Fruit fly (Drosophila melanogaster) whole organism, embryonic: Measurements from ENCODE around the gene Caf1-55.
A peak's percentile ranks its signal among the peaks of the same experiment; 100 is the strongest.

ENCODE experiments used
- ATbp ChIP-seq: fragments of 200-800 bp; sonication (Bioruptor generic); optimal IDR thresholded peaks from 2 replicates; lab custom pipeline; 2017; ENCODE audit warnings: missing biosample characterization, mild to moderate bottlenecking, missing genetic modification characterization, missing genetic modification reagents
- Adf1 ChIP-seq: fragments of 200-800 bp; sonication (Bioruptor generic); IDR thresholded peaks from 2 replicates; pipeline ENCODE4 v1.3.6; 2022; ENCODE audit warnings: missing biosample characterization, missing genetic modification characterization
- CG10654 ChIP-seq: fragments of 200-800 bp; sonication (Bioruptor generic); optimal IDR thresholded peaks from 2 replicates; lab custom pipeline; 2016; ENCODE audit warnings: missing biosample characterization, missing genetic modification characterization
- CG11398 ChIP-seq: fragments of 200-800 bp; sonication (Bioruptor generic); optimal IDR thresholded peaks from 2 replicates; lab custom pipeline; 2016; ENCODE audit warnings: missing biosample characterization, missing genetic modification characterization
- CG11695 ChIP-seq: fragments of 200-800 bp; sonication (Bioruptor generic); IDR thresholded peaks from 3 replicates; pipeline ENCODE4 v1.3.6; 2022; ENCODE audit warnings: missing biosample characterization, missing genetic modification characterization
- CG11723 ChIP-seq: fragments of 200-800 bp; sonication (Bioruptor generic); optimal IDR thresholded peaks from 2 replicates; lab custom pipeline; 2017; ENCODE audit warnings: missing biosample characterization, mild to moderate bottlenecking, missing genetic modification characterization
- CG12155 ChIP-seq: fragments of 200-800 bp; sonication (Bioruptor generic); optimal IDR thresholded peaks from 3 replicates; lab custom pipeline; 2016; ENCODE audit warnings: missing biosample characterization, missing genetic modification characterization
- CG1529 ChIP-seq: fragments of 200-800 bp; sonication (Bioruptor generic); optimal IDR thresholded peaks from 3 replicates; lab custom pipeline; 2018; ENCODE audit warnings: missing biosample characterization, missing genetic modification characterization
- CG17802 ChIP-seq: fragments of 200-800 bp; sonication (Bioruptor generic); optimal IDR thresholded peaks from 2 replicates; lab custom pipeline; 2018; ENCODE audit warnings: missing biosample characterization, mild to moderate bottlenecking, missing genetic modification characterization, moderate library complexity
- CG1792 ChIP-seq: fragments of 200-800 bp; sonication (Bioruptor generic); optimal IDR thresholded peaks from 2 replicates; lab custom pipeline; 2016; ENCODE audit warnings: missing biosample characterization, missing genetic modification characterization
- CG2129 ChIP-seq: fragments of 200-800 bp; sonication (Bioruptor generic); IDR thresholded peaks from 2 replicates; pipeline ENCODE4 v1.3.6; 2022; ENCODE audit warnings: missing biosample characterization, missing genetic modification characterization; ENCODE audit not compliant: partially characterized antibody
- CG33213 ChIP-seq: fragments of 200-800 bp; sonication (Bioruptor generic); optimal IDR thresholded peaks from 3 replicates; lab custom pipeline; 2016; ENCODE audit warnings: missing biosample characterization, missing genetic modification characterization
- CG3995 ChIP-seq: fragments of 200-800 bp; sonication (Bioruptor generic); optimal IDR thresholded peaks from 3 replicates; lab custom pipeline; 2016; ENCODE audit warnings: missing biosample characterization, missing genetic modification characterization
- CG5953 ChIP-seq: fragments of 200-800 bp; sonication (Bioruptor generic); IDR thresholded peaks from 2 replicates; pipeline ENCODE4 v1.3.6; 2022; ENCODE audit warnings: missing biosample characterization, missing genetic modification characterization
- CG6689 ChIP-seq: fragments of 200-800 bp; sonication (Bioruptor generic); IDR thresholded peaks from 2 replicates; pipeline ENCODE4 v1.3.6; 2022; ENCODE audit warnings: missing biosample characterization, missing genetic modification characterization
- CG7556 ChIP-seq: fragments of 200-800 bp; sonication (Bioruptor generic); optimal IDR thresholded peaks from 2 replicates; lab custom pipeline; 2017; ENCODE audit warnings: missing biosample characterization, mild to moderate bottlenecking, missing genetic modification characterization
- CG7987 ChIP-seq: fragments of 200-800 bp; sonication (Bioruptor generic); optimal IDR thresholded peaks from 2 replicates; lab custom pipeline; 2018; ENCODE audit warnings: missing biosample characterization, mild to moderate bottlenecking, missing genetic modification characterization, moderate library complexity
- CG8359 ChIP-seq: fragments of 200-800 bp; sonication (Bioruptor generic); optimal IDR thresholded peaks from 2 replicates; lab custom pipeline; 2017; ENCODE audit warnings: missing biosample characterization, mild to moderate bottlenecking, missing genetic modification characterization, borderline replicate concordance
- CG8944 ChIP-seq: fragments of 200-800 bp; sonication (Bioruptor generic); optimal IDR thresholded peaks from 3 replicates; lab custom pipeline; 2016; ENCODE audit warnings: missing biosample characterization, missing genetic modification characterization
- Doc2 ChIP-seq: fragments of 200-800 bp; sonication (Bioruptor generic); IDR thresholded peaks from 2 replicates; pipeline ENCODE4 v1.3.6; 2022; ENCODE audit warnings: missing biosample characterization, missing genetic modification characterization
- Hr39 ChIP-seq: fragments of >200 bp; optimal IDR thresholded peaks from 2 replicates; lab custom pipeline; 2017
- Lpt ChIP-seq: fragments of >200 bp; optimal IDR thresholded peaks from 2 replicates; lab custom pipeline; 2018; ENCODE audit warnings: missing biosample characterization, missing genetic modification characterization
- MTF-1 ChIP-seq: fragments of 200-800 bp; sonication (Bioruptor generic); optimal IDR thresholded peaks from 2 replicates; lab custom pipeline; 2018; ENCODE audit warnings: missing biosample characterization, mild to moderate bottlenecking, missing genetic modification characterization, borderline replicate concordance
- PHDP ChIP-seq: fragments of 200-800 bp; sonication (Bioruptor generic); optimal IDR thresholded peaks from 3 replicates; lab custom pipeline; 2018; ENCODE audit warnings: missing biosample characterization, mild to moderate bottlenecking, missing genetic modification characterization, moderate library complexity
- Taf1 ChIP-seq: fragments of 200-800 bp; sonication (Bioruptor generic); IDR thresholded peaks from 2 replicates; pipeline ENCODE4 v1.3.6; 2022; ENCODE audit warnings: missing biosample characterization, missing genetic modification characterization
- Vsx1 ChIP-seq: fragments of 200-800 bp; sonication (Bioruptor generic); optimal IDR thresholded peaks from 2 replicates; lab custom pipeline; 2017; ENCODE audit warnings: missing biosample characterization, mild to moderate bottlenecking, missing genetic modification characterization, missing genetic modification reagents
- az2 ChIP-seq: fragments of 200-800 bp; sonication (Bioruptor generic); optimal IDR thresholded peaks from 3 replicates; lab custom pipeline; 2016; ENCODE audit warnings: missing biosample characterization, missing genetic modification characterization
- kni ChIP-seq: fragments of 200-800 bp; sonication (Bioruptor generic); optimal IDR thresholded peaks from 3 replicates; lab custom pipeline; 2017; ENCODE audit warnings: mild to moderate bottlenecking, missing biosample characterization, missing genetic modification reagents, missing genetic modification characterization
- lbe ChIP-seq: fragments of 200-800 bp; sonication (Bioruptor generic); optimal IDR thresholded peaks from 2 replicates; lab custom pipeline; 2016; ENCODE audit warnings: missing biosample characterization, mild to moderate bottlenecking, missing genetic modification characterization
- pzg ChIP-seq: fragments of 200-800 bp; sonication (Bioruptor generic); optimal IDR thresholded peaks from 3 replicates; lab custom pipeline; 2018; ENCODE audit warnings: missing biosample characterization, mild to moderate bottlenecking, missing genetic modification characterization, moderate library complexity
- wdn ChIP-seq: fragments of 200-800 bp; sonication (Bioruptor generic); IDR thresholded peaks from 2 replicates; pipeline ENCODE4 v1.3.6; 2022; ENCODE audit warnings: missing biosample characterization, missing genetic modification characterization

The Caf1-55 gene

dm6 chr3R:15275158-15275623 lies 49.8 kb downstream of the Caf1-55 start, which contains the start of the genes Cp190 and CG4338 (continued):
- peak; percentile 96 for TF ChIP-seq CG1529
- peak; percentile 91 for TF ChIP-seq Taf1
- TF ChIP-seq wdn (GFP tag; lab: Robert Waterston, UW): peak; percentile 95
- TF ChIP-seq Lpt: no peak
- peak; percentile 93 for TF ChIP-seq CG11723 (GFP tag; lab: Kevin White, UChicago)
- peak; percentile 86 for TF ChIP-seq CG17802
- peak; percentile 84 for TF ChIP-seq CG3995 (GFP tag; lab: Kevin White, UChicago)
- TF ChIP-seq CG1792 (GFP tag; lab: Kevin White, UChicago): peak; percentile 84
- TF ChIP-seq pzg (GFP tag; lab: Kevin White, UChicago): peak; percentile 78
- TF ChIP-seq CG10654 (GFP tag; lab: Kevin White, UChicago): peak; percentile 97
- TF ChIP-seq CG2129: 0 out of 2 replicates have a peak, but pooled peaks have one; percentile 29
- peak; percentile 100 for TF ChIP-seq CG6689 (GFP tag; lab: Robert Waterston, UW)
- peak; percentile 95 for TF ChIP-seq lbe (GFP tag; lab: Kevin White, UChicago)
- TF ChIP-seq CG12155: peak; percentile 97
- peak; percentile 97 for TF ChIP-seq kni
- peak; percentile 79 for TF ChIP-seq Adf1 (GFP tag; lab: Robert Waterston, UW)
- TF ChIP-seq CG33213 (GFP tag; lab: Kevin White, UChicago): peak; percentile 85
- TF ChIP-seq ATbp: peak; percentile 96
- peak; percentile 87 for TF ChIP-seq MTF-1
- peak; percentile 89 for TF ChIP-seq CG5953 (GFP tag; lab: Robert Waterston, UW)
- peak; percentile 98 for TF ChIP-seq az2 (GFP tag; lab: Kevin White, UChicago)
- TF ChIP-seq Vsx1: peak; percentile 94
- peak; percentile 98 for TF ChIP-seq CG7556 (GFP tag; lab: Kevin White, UChicago)
- TF ChIP-seq CG11695: peak; percentile 97
- peak; percentile 81 for TF ChIP-seq Doc2
- TF ChIP-seq CG8359 (GFP tag; lab: Kevin White, UChicago): peak; percentile 89
- TF ChIP-seq PHDP (tag; lab: Kevin White, UChicago): peak; percentile 99
- peak; percentile 74 for TF ChIP-seq CG11398
- TF ChIP-seq CG7987 (GFP tag; lab: Kevin White, UChicago): peak; percentile 87
- TF ChIP-seq CG8944 (GFP tag; lab: Kevin White, UChicago): peak; percentile 84
- no peak for TF ChIP-seq Hr39 (lab: Kevin White, UChicago)
